Worm (Caenorhabditis elegans) whole organism, early embryonic: ENCODE measurements around the gene smc-5.

Experiments used
- B0310.2 ChIP-seq: sonication (generic microtip); optimal IDR thresholded peaks from 2 replicates; lab custom pipeline; 2016; ENCODE audit warnings: mild to moderate bottlenecking, missing genetic modification characterization, missing compliant biosample characterization
- aly-1 ChIP-seq: sonication (generic microtip); optimal IDR thresholded peaks from 2 replicates; lab custom pipeline; 2016; ENCODE audit warnings: missing genetic modification characterization, missing compliant biosample characterization
- ama-1 ChIP-seq: fragments of 150-350 bp; optimal IDR thresholded peaks from 2 replicates; lab custom pipeline; 2014
- ceh-13 ChIP-seq: fragments of 200-800 bp; sonication (Bioruptor generic); optimal IDR thresholded peaks from 2 replicates; lab custom pipeline; 2018; ENCODE audit warnings: mild to moderate bottlenecking, missing genetic modification characterization, missing compliant biosample characterization
- ceh-36 ChIP-seq: sonication (generic microtip); optimal IDR thresholded peaks from 2 replicates; lab custom pipeline; 2016; ENCODE audit warnings: missing genetic modification characterization, inconsistent platforms, missing compliant biosample characterization
- flt-1 ChIP-seq: fragments of 200-800 bp; sonication (Bioruptor generic); IDR thresholded peaks from 2 replicates; pipeline ENCODE4 v1.3.6; 2022; ENCODE audit warnings: missing genetic modification characterization, missing compliant biosample characterization
- hmbx-1 ChIP-seq: sonication (generic microtip); optimal IDR thresholded peaks from 2 replicates; lab custom pipeline; 2016; ENCODE audit warnings: mild to moderate bottlenecking, missing genetic modification characterization, missing compliant biosample characterization
- hnd-1 ChIP-seq: sonication (generic microtip); optimal IDR thresholded peaks from 2 replicates; lab custom pipeline; 2016; ENCODE audit warnings: missing genetic modification characterization, missing compliant biosample characterization
- pes-1 ChIP-seq: fragments of 200-800 bp; sonication (Bioruptor generic); IDR thresholded peaks from 2 replicates; pipeline ENCODE4 v1.3.6; 2022; ENCODE audit warnings: missing genetic modification reagents, missing genetic modification characterization, missing compliant biosample characterization
- scrt-1 ChIP-seq: fragments of 200-800 bp; sonication (Bioruptor generic); IDR thresholded peaks from 2 replicates; pipeline ENCODE4 v1.3.6; 2022; ENCODE audit warnings: missing genetic modification characterization, missing compliant biosample characterization
- tbx-11 ChIP-seq: fragments of 200-800 bp; sonication (Bioruptor generic); IDR thresholded peaks from 2 replicates; pipeline ENCODE4 v1.3.6; 2022; ENCODE audit warnings: missing genetic modification characterization, missing compliant biosample characterization
- tra-4 ChIP-seq: sonication (generic microtip); optimal IDR thresholded peaks from 2 replicates; lab custom pipeline; 2017; ENCODE audit warnings: missing genetic modification characterization, missing compliant biosample characterization

DNA sequence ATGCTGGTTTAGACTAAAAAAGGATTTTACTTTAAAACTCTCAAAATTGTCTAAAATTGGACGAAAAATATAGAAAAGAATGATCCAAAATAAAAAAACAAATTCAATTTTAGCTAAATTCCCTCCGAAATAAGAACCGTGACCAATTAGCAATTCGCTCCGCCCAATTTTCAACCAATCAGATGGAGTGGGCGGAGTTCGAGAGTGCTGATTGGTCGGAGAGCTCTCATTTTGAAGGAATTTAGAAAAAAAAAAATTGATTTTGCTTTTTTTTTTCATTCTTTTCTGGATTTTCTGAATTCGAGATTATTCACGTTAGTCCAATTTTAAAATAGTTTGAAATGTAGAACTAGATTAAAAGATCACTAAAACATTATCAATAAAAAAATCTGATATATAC lies 37.1 kb downstream of the smc-5 start:
- no peak for TF ChIP-seq ama-1 (lab: Kevin White, UChicago)
- no peak for TF ChIP-seq aly-1
- TF ChIP-seq ceh-36, result no peak
- TF ChIP-seq hmbx-1, result no peak
- TF ChIP-seq flt-1 (GFP tag; lab: Robert Waterston, UW), result no peak
- no peak for TF ChIP-seq B0310.2 (tag; lab: Kevin White, UChicago)
- TF ChIP-seq tra-4 (tag; lab: Kevin White, UChicago), result no peak
- TF ChIP-seq ceh-13 (GFP tag; lab: Kevin White, UChicago), result no peak
- no peak for TF ChIP-seq tbx-11 (GFP tag; lab: Robert Waterston, UW)
- no peak for TF ChIP-seq hnd-1 (tag; lab: Kevin White, UChicago)
- no peak for TF ChIP-seq pes-1 (GFP tag; lab: Robert Waterston, UW)
- TF ChIP-seq scrt-1 (GFP tag; lab: Robert Waterston, UW), result no peak
